Worm (Caenorhabditis elegans) whole organism, L3 larva: ENCODE data around the gene T05A8.8.

Experiments
- fkh-10 ChIP-seq: sonication (generic microtip); optimal IDR thresholded peaks from 2 replicates; lab custom pipeline; 2017; ENCODE audit warnings: missing biosample characterization, missing genetic modification reagents, missing genetic modification characterization
- nhr-43 ChIP-seq: sonication (generic microtip); optimal IDR thresholded peaks from 2 replicates; lab custom pipeline; 2016; ENCODE audit warnings: mild to moderate bottlenecking, missing genetic modification characterization, missing compliant biosample characterization; ENCODE audit not compliant: poor library complexity, severe bottlenecking

ce11 chrII:2736156-2736728 is at the start of gene T05A8.8:
- TF ChIP-seq fkh-10 (GFP tag; lab: Kevin White, UChicago), result no peak
- no peak for TF ChIP-seq nhr-43
